In the genomic region with DNA sequence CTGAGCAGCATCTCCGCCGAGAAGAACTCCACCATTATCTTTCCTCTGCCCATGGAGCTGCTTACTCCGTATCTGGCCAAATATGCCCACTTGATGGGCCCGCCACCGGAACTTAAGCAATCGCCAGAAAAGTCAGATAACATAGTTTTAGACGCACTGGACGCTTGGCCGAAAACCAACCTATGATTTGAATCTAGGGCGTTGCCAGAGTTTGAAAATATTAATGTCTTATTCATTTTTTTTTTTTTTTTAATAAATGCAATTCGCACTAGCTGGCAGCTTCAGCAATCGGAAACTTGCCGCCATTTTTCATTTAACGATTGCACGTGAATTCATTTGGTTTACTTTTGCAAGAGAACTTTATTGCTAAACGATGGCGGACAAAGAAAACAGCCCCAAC, we compare ENCODE assay signal across 4 fruit fly cellular contexts.
TF ChIP-seq lines count a peak whose summit lies in the region.

Gene HP1D3csd, plus strand, starts transcription at position 312 of the 400 bp plus-strand sequence.

- TF ChIP-seq CTCF in whole organism, embryonic (GFP tag; optimal IDR thresholded peaks at IDR 0.05; lab: Kevin White, UChicago) = peak; percentile 25

TF ChIP-seq in whole organism, adult, 20 proteins besides CTCF, POLR2A, EP300 and RAD21:
- peak; percentile 11 for TF ChIP-seq CG11617 (GFP tag; optimal IDR thresholded peaks at IDR 0.05; lab: Kevin White, UChicago)
- TF ChIP-seq pad (GFP tag; optimal IDR thresholded peaks at IDR 0.05; lab: Kevin White, UChicago) = no peak
- no peak for TF ChIP-seq bab1 (GFP tag; optimal IDR thresholded peaks at IDR 0.05; lab: Kevin White, UChicago)

TF ChIP-seq in whole organism, embryonic, 481 proteins besides CTCF, POLR2A, EP300 and RAD21 (continues in another document):
- TF ChIP-seq ems (GFP tag; optimal IDR thresholded peaks at IDR 0.05; lab: Kevin White, UChicago) (no peak), Hr51 (GFP tag; optimal IDR thresholded peaks at IDR 0.05; lab: Kevin White, UChicago) (no peak), E2f2 (GFP tag; IDR thresholded peaks at IDR 0.05; lab: Robert Waterston, UW) (peak; percentile 72), CG10654 (GFP tag; optimal IDR thresholded peaks at IDR 0.05; lab: Kevin White, UChicago) (no peak), CG14965 (GFP tag; optimal IDR thresholded peaks at IDR 0.05; lab: Kevin White, UChicago; ENCODE audit: borderline replicate concordance) (no peak), CG15073 (GFP tag; optimal IDR thresholded peaks at IDR 0.05; lab: Kevin White, UChicago) (no peak), crc (GFP tag; optimal IDR thresholded peaks at IDR 0.05; lab: Kevin White, UChicago) (no peak), Blimp-1 (GFP tag; optimal IDR thresholded peaks at IDR 0.05; lab: Kevin White, UChicago) (no peak), cg (GFP tag; optimal IDR thresholded peaks at IDR 0.05; lab: Kevin White, UChicago) (no peak), CG7357 (GFP tag; IDR thresholded peaks at IDR 0.05; lab: Robert Waterston, UW) (no peak), dimm (GFP tag; IDR thresholded peaks at IDR 0.05; lab: Robert Waterston, UW) (no peak), CG12942 (GFP tag; optimal IDR thresholded peaks at IDR 0.05; lab: Kevin White, UChicago) (no peak), pho (GFP tag; optimal IDR thresholded peaks at IDR 0.05; lab: Kevin White, UChicago) (no peak), grn (GFP tag; optimal IDR thresholded peaks at IDR 0.05; lab: Kevin White, UChicago) (peak; percentile 12), ap (GFP tag; IDR thresholded peaks at IDR 0.05; lab: Robert Waterston, UW) (no peak), Awh (GFP tag; IDR thresholded peaks at IDR 0.05; lab: Robert Waterston, UW) (no peak), sqz (GFP tag; optimal IDR thresholded peaks at IDR 0.05; lab: Kevin White, UChicago) (peak; percentile 39), Doc3 (GFP tag; IDR thresholded peaks at IDR 0.05; lab: Robert Waterston, UW; ENCODE audit: partially characterized antibody) (no peak), Taf1 (GFP tag; IDR thresholded peaks at IDR 0.05; lab: Robert Waterston, UW) (no peak), knrl (GFP tag; IDR thresholded peaks at IDR 0.05; lab: Robert Waterston, UW; ENCODE audit: partially characterized antibody) (0 out of 3 replicates have a peak, but pooled peaks have one; percentile 9), btn (GFP tag; optimal IDR thresholded peaks at IDR 0.05; lab: Kevin White, UChicago) (no peak), CG6175 (GFP tag; IDR thresholded peaks at IDR 0.05; lab: Robert Waterston, UW) (no peak), wdn (GFP tag; IDR thresholded peaks at IDR 0.05; lab: Robert Waterston, UW) (no peak), HmgD (GFP tag; optimal IDR thresholded peaks at IDR 0.05; lab: Kevin White, UChicago) (no peak), ro (GFP tag; IDR thresholded peaks at IDR 0.05; lab: Robert Waterston, UW) (no peak), CG6813 (GFP tag; optimal IDR thresholded peaks at IDR 0.05; lab: Kevin White, UChicago) (no peak), zfh2 (GFP tag; optimal IDR thresholded peaks at IDR 0.05; lab: Kevin White, UChicago) (no peak), CG5180 (GFP tag; optimal IDR thresholded peaks at IDR 0.05; lab: Kevin White, UChicago) (no peak)

TF ChIP-seq in whole organism, prepupa, 60 proteins besides CTCF, POLR2A, EP300 and RAD21 (continues in another document):
- TF ChIP-seq CG8319 (GFP tag; optimal IDR thresholded peaks at IDR 0.05; lab: Kevin White, UChicago) (no peak), eg (GFP tag; IDR thresholded peaks at IDR 0.05; lab: Robert Waterston, UW) (peak; percentile 48; the same call in 2 of the 3 replicates), achi (GFP tag; optimal IDR thresholded peaks at IDR 0.05; lab: Kevin White, UChicago) (no peak), Smox (GFP tag; optimal IDR thresholded peaks at IDR 0.05; lab: Kevin White, UChicago) (no peak), spab (GFP tag; optimal IDR thresholded peaks at IDR 0.05; lab: Kevin White, UChicago) (no peak), CG11902 (GFP tag; optimal IDR thresholded peaks at IDR 0.05; lab: Kevin White, UChicago) (no peak), cyc (GFP tag; optimal IDR thresholded peaks at IDR 0.05; lab: Kevin White, UChicago) (no peak), Sox14 (GFP tag; optimal IDR thresholded peaks at IDR 0.05; lab: Kevin White, UChicago) (no peak), Eip93F (GFP tag; optimal IDR thresholded peaks at IDR 0.05; lab: Kevin White, UChicago) (no peak), vri (GFP tag; optimal IDR thresholded peaks at IDR 0.05; lab: Kevin White, UChicago) (no peak), Hr39 (GFP tag; optimal IDR thresholded peaks at IDR 0.05; lab: Kevin White, UChicago) (no peak), Ets21C (GFP tag; optimal IDR thresholded peaks at IDR 0.05; lab: Kevin White, UChicago) (no peak), esn (GFP tag; optimal IDR thresholded peaks at IDR 0.05; lab: Kevin White, UChicago) (no peak), Ets96B (tag; optimal IDR thresholded peaks at IDR 0.05; lab: Kevin White, UChicago) (no peak), CG6163 (GFP tag; IDR thresholded peaks at IDR 0.05; lab: Robert Waterston, UW) (peak; percentile 63; the same call in 2 of the 3 replicates), Gug (GFP tag; IDR thresholded peaks at IDR 0.05; lab: Robert Waterston, UW) (peak; percentile 22; the same call in 1 of the 2 replicates), Lpt (GFP tag; optimal IDR thresholded peaks at IDR 0.05; lab: Kevin White, UChicago) (no peak), salr (GFP tag; optimal IDR thresholded peaks at IDR 0.05; lab: Kevin White, UChicago) (no peak), CG11294 (GFP tag; IDR thresholded peaks at IDR 0.05; lab: Robert Waterston, UW) (no peak), CG31627 (GFP tag; optimal IDR thresholded peaks at IDR 0.05; lab: Kevin White, UChicago) (no peak), CG8119 (GFP tag; IDR thresholded peaks at IDR 0.05; lab: Robert Waterston, UW) (no peak), CG1621 (tag; optimal IDR thresholded peaks at IDR 0.05; lab: Kevin White, UChicago) (no peak), fkh (GFP tag; optimal IDR thresholded peaks at IDR 0.05; lab: Kevin White, UChicago) (no peak), Sox15 (GFP tag; optimal IDR thresholded peaks at IDR 0.05; lab: Kevin White, UChicago) (no peak), CG16779 (tag; optimal IDR thresholded peaks at IDR 0.05; lab: Kevin White, UChicago) (no peak), CG6854 (GFP tag; optimal IDR thresholded peaks at IDR 0.05; lab: Kevin White, UChicago) (no peak), Sox102F (GFP tag; optimal IDR thresholded peaks at IDR 0.05; lab: Kevin White, UChicago) (no peak), Met (GFP tag; optimal IDR thresholded peaks at IDR 0.05; lab: Kevin White, UChicago) (no peak), pdm3 (GFP tag; optimal IDR thresholded peaks at IDR 0.05; lab: Kevin White, UChicago) (no peak), Hr38 (GFP tag; optimal IDR thresholded peaks at IDR 0.05; lab: Kevin White, UChicago) (no peak), CG6808 (GFP tag; optimal IDR thresholded peaks at IDR 0.05; lab: Kevin White, UChicago) (no peak)

TF ChIP-seq in whole organism, pupa, 21 proteins besides CTCF, POLR2A, EP300 and RAD21:
- TF ChIP-seq CG32121 (GFP tag; IDR thresholded peaks at IDR 0.05; lab: Robert Waterston, UW) (0 out of 2 replicates have a peak, but pooled peaks have one; percentile 15), fd96Ca (GFP tag; IDR thresholded peaks at IDR 0.05; lab: Robert Waterston, UW) (peak; percentile 33; the same call in 1 of the 3 replicates), rn (GFP tag; IDR thresholded peaks at IDR 0.05; lab: Robert Waterston, UW) (no peak), Ets98B (GFP tag; IDR thresholded peaks at IDR 0.05; lab: Robert Waterston, UW) (no peak)
